Worm (Caenorhabditis elegans) whole organism, L1 larva: Measurements from ENCODE around the gene pcca-1.
A peak's percentile ranks its signal among the peaks of the same experiment; 100 is the strongest.

Source experiments
- alr-1 ChIP-seq: fragments of 200-800 bp; sonication (Bioruptor generic); optimal IDR thresholded peaks from 2 replicates; lab custom pipeline; 2018; ENCODE audit warnings: borderline replicate concordance, mild to moderate bottlenecking, missing genetic modification characterization, missing compliant biosample characterization
- ama-1 ChIP-seq: fragments of 150-350 bp; optimal IDR thresholded peaks from 2 replicates; lab custom pipeline; 2014
- blmp-1 ChIP-seq: fragments of 150-350 bp; optimal IDR thresholded peaks from 2 replicates; lab custom pipeline; 2014; ENCODE audit warnings: missing biosample characterization, missing genetic modification characterization
- ceh-8 ChIP-seq: fragments of 200-800 bp; sonication (Bioruptor generic); optimal IDR thresholded peaks from 2 replicates; lab custom pipeline; 2018; ENCODE audit warnings: mild to moderate bottlenecking, missing genetic modification characterization, moderate library complexity, missing compliant biosample characterization
- ceh-90 ChIP-seq: sonication (generic microtip); optimal IDR thresholded peaks from 2 replicates; lab custom pipeline; 2016; ENCODE audit warnings: missing genetic modification characterization, missing compliant biosample characterization
- ces-1 ChIP-seq: fragments of 150-350 bp; optimal IDR thresholded peaks from 2 replicates; lab custom pipeline; 2014; ENCODE audit warnings: missing biosample characterization, missing genetic modification reagents, missing genetic modification characterization
- dsc-1 ChIP-seq: sonication (generic microtip); optimal IDR thresholded peaks from 2 replicates; lab custom pipeline; 2016; ENCODE audit warnings: mild to moderate bottlenecking, missing genetic modification characterization, missing compliant biosample characterization
- efl-1 ChIP-seq, 4 experiments: fragments of 150-350 bp; optimal IDR thresholded peaks in 3 of 4; peaks in 1 of 4; 1 replicate in 1 of 4; 2 replicates in 3 of 4; lab custom pipeline; 2014; ENCODE audit warnings: missing biosample characterization in 2 of 4, missing genetic modification characterization in 2 of 4, missing genetic modification reagents in 2 of 4
- elt-2 ChIP-seq: sonication (generic microtip); optimal IDR thresholded peaks from 2 replicates; lab custom pipeline; 2016; ENCODE audit warnings: missing genetic modification characterization, mild to moderate bottlenecking, inconsistent platforms, missing compliant biosample characterization, missing genetic modification reagents
- elt-3 ChIP-seq, 6 experiments: fragments of 150-350 bp in 1 of 6; sonication (generic microtip); optimal IDR thresholded peaks; 2 replicates each; lab custom pipeline; 2017 to 2018; ENCODE audit warnings: missing biosample characterization in 6 of 6, missing genetic modification characterization in 6 of 6, inconsistent platforms in 1 of 6
- fkh-10 ChIP-seq: sonication (generic microtip); optimal IDR thresholded peaks from 2 replicates; lab custom pipeline; 2017; ENCODE audit warnings: missing biosample characterization, missing genetic modification reagents, missing genetic modification characterization
- fkh-4 ChIP-seq: sonication (generic microtip); optimal IDR thresholded peaks from 2 replicates; lab custom pipeline; 2016; ENCODE audit warnings: missing compliant biosample characterization, missing genetic modification characterization, borderline replicate concordance
- fkh-8 ChIP-seq: sonication (generic microtip); optimal IDR thresholded peaks from 2 replicates; lab custom pipeline; 2016; ENCODE audit warnings: mild to moderate bottlenecking, missing genetic modification characterization, missing compliant biosample characterization
- irx-1 ChIP-seq: sonication (generic microtip); optimal IDR thresholded peaks from 2 replicates; lab custom pipeline; 2016; ENCODE audit warnings: missing genetic modification characterization, missing compliant biosample characterization
- isw-1 ChIP-seq: fragments of 200-800 bp; sonication (Bioruptor generic); IDR thresholded peaks from 2 replicates; pipeline ENCODE4 v1.3.6; 2022; ENCODE audit warnings: missing genetic modification characterization, missing compliant biosample characterization
- lin-13 ChIP-seq: fragments of 150-350 bp; optimal IDR thresholded peaks from 2 replicates; lab custom pipeline; 2014; ENCODE audit warnings: missing biosample characterization, missing genetic modification reagents, missing genetic modification characterization
- lin-14 ChIP-seq: fragments of 200-800 bp; sonication (Bioruptor generic); optimal IDR thresholded peaks from 2 replicates; lab custom pipeline; 2018; ENCODE audit warnings: mild to moderate bottlenecking, missing genetic modification characterization, moderate library complexity, missing compliant biosample characterization
- lin-35 ChIP-seq, 2 experiments: fragments of 150-350 bp; optimal IDR thresholded peaks; 2 replicates each; lab custom pipeline; 2014; ENCODE audit warnings: missing biosample characterization in 2 of 2, missing genetic modification characterization in 2 of 2, missing genetic modification reagents in 2 of 2
- mab-9 ChIP-seq: fragments of 200-800 bp; sonication (Bioruptor generic); IDR thresholded peaks from 2 replicates; pipeline ENCODE4 v1.3.6; 2022; ENCODE audit warnings: missing genetic modification reagents, missing genetic modification characterization, missing compliant biosample characterization
- mdl-1 ChIP-seq, 2 experiments: fragments of 150-350 bp; optimal IDR thresholded peaks; 2 replicates each; lab custom pipeline; 2014 to 2017; ENCODE audit warnings: missing biosample characterization in 2 of 2, missing genetic modification characterization in 2 of 2, inconsistent platforms in 1 of 2
- mef-2 ChIP-seq: fragments of 150-350 bp; optimal IDR thresholded peaks from 2 replicates; lab custom pipeline; 2014; ENCODE audit warnings: missing biosample characterization, missing genetic modification characterization
- nhr-11 ChIP-seq: fragments of 150-350 bp; optimal IDR thresholded peaks from 2 replicates; lab custom pipeline; 2014; ENCODE audit warnings: missing biosample characterization, missing genetic modification characterization
- nhr-12 ChIP-seq: sonication (generic microtip); optimal IDR thresholded peaks from 2 replicates; lab custom pipeline; 2017; ENCODE audit warnings: missing biosample characterization, missing genetic modification characterization
- nhr-19 ChIP-seq: fragments of 200-800 bp; sonication (Bioruptor generic); conservative IDR thresholded peaks from 2 replicates; pipeline ENCODE4 v1.3.6; 2022; ENCODE audit warnings: missing genetic modification characterization, missing compliant biosample characterization
- nhr-20 ChIP-seq: sonication (generic microtip); optimal IDR thresholded peaks from 2 replicates; lab custom pipeline; 2016; ENCODE audit warnings: mild to moderate bottlenecking, missing genetic modification characterization, missing compliant biosample characterization
- nhr-71 ChIP-seq: sonication (generic microtip); optimal IDR thresholded peaks from 2 replicates; lab custom pipeline; 2016; ENCODE audit warnings: mild to moderate bottlenecking, missing genetic modification characterization, moderate library complexity, missing compliant biosample characterization
- nhr-84 ChIP-seq: sonication (generic microtip); optimal IDR thresholded peaks from 2 replicates; lab custom pipeline; 2017; ENCODE audit warnings: missing biosample characterization, missing genetic modification characterization
- nhr-90 ChIP-seq: sonication (generic microtip); optimal IDR thresholded peaks from 2 replicates; lab custom pipeline; 2016; ENCODE audit warnings: mild to moderate bottlenecking, missing genetic modification characterization, missing compliant biosample characterization; ENCODE audit not compliant: poor library complexity
- pag-3 ChIP-seq: sonication (generic microtip); optimal IDR thresholded peaks from 2 replicates; lab custom pipeline; 2017; ENCODE audit warnings: missing genetic modification characterization, mild to moderate bottlenecking, missing compliant biosample characterization, antibody characterized with exemption, borderline replicate concordance; ENCODE audit not compliant: insufficient read depth
- pqm-1 ChIP-seq: sonication (generic microtip); optimal IDR thresholded peaks from 3 replicates; lab custom pipeline; 2017; ENCODE audit warnings: missing biosample characterization, missing genetic modification characterization
- rnt-1 ChIP-seq: sonication (generic microtip); optimal IDR thresholded peaks from 2 replicates; lab custom pipeline; 2016; ENCODE audit warnings: mild to moderate bottlenecking, missing genetic modification characterization, moderate library complexity, missing compliant biosample characterization
- snu-23 ChIP-seq: sonication (generic microtip); optimal IDR thresholded peaks from 2 replicates; lab custom pipeline; 2016; ENCODE audit warnings: missing genetic modification characterization, missing compliant biosample characterization
- tbx-2 ChIP-seq: sonication (generic microtip); optimal IDR thresholded peaks from 2 replicates; lab custom pipeline; 2016; ENCODE audit warnings: missing genetic modification characterization, missing compliant biosample characterization
- tlp-1 ChIP-seq: fragments of 150-350 bp; optimal IDR thresholded peaks from 2 replicates; lab custom pipeline; 2014; ENCODE audit warnings: missing biosample characterization, missing genetic modification characterization
- unc-130 ChIP-seq: fragments of 150-350 bp; optimal IDR thresholded peaks from 2 replicates; lab custom pipeline; 2017; ENCODE audit warnings: missing biosample characterization, missing genetic modification characterization, inconsistent platforms
- unc-86 ChIP-seq: sonication (generic microtip); optimal IDR thresholded peaks from 2 replicates; lab custom pipeline; 2016; ENCODE audit warnings: missing genetic modification characterization, missing compliant biosample characterization
- xbp-1 ChIP-seq: sonication (generic microtip); optimal IDR thresholded peaks from 2 replicates; lab custom pipeline; 2016; ENCODE audit warnings: missing genetic modification characterization, missing compliant biosample characterization
- zag-1 ChIP-seq: fragments of 150-350 bp; optimal IDR thresholded peaks from 2 replicates; lab custom pipeline; 2014; ENCODE audit warnings: missing biosample characterization, missing genetic modification characterization
- zip-4 ChIP-seq: fragments of 200-800 bp; sonication (Bioruptor generic); optimal IDR thresholded peaks from 2 replicates; lab custom pipeline; 2018; ENCODE audit warnings: mild to moderate bottlenecking, missing genetic modification characterization, moderate library complexity, missing compliant biosample characterization

pcca-1 gene

DNA sequence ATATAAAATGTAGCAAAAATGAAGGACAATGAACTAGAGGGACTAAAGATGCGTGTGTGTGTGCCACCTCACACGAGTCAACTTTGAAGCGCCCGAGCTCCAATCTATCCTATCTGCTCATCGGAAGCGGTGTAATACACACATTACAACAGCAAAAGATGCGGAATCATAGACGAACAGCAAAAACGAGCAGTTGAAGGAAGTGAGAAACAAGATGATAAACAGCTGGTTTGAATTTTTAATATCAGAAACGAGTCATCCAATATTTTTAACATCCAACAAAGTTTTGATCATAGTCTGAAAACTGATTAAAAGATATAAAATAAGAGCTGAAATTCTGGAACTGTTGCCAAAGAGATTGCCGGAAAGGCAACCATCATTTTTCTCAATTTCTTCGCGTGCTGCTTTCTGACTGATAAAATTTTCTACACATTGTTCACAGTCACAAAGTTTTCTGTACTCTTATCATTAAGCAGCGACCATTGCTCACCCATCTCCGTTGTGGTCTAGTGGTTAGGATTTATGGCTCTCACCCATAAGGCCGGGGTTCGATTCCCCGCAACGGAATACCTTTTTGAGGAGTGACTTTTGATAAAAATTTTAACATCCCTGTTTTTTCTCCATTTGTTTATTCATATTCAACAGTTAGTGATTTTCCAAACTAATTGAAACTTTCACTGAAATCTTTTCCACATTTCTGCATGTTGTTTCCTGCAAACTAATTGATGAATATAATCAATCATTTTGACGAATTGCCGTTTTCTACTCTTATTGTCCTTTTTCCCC lies 20.0 kb upstream of the pcca-1 start, which contains the start of gene stn-2:
TSS of gene stn-2 (minus strand) at position 75 of the 786 bp plus-strand sequence.
- TF ChIP-seq fkh-4 (no peak), rnt-1 (tag; lab: Kevin White, UChicago) (peak; percentile 17), lin-35 (GFP tag; optimal IDR thresholded peaks at IDR 0.05; lab: Kevin White, UChicago) (peak in 1 of 2 experiments; percentile 36), zip-4 (GFP tag; lab: Kevin White, UChicago) (peak; percentile 1), tbx-2 (tag; lab: Kevin White, UChicago) (no peak), alr-1 (tag; lab: Kevin White, UChicago) (no peak), elt-3 (tag; optimal IDR thresholded peaks at IDR 0.05; lab: Kevin White, UChicago) (no peak), zag-1 (tag; lab: Kevin White, UChicago) (no peak), mdl-1 (tag; optimal IDR thresholded peaks at IDR 0.05; lab: Kevin White, UChicago) (peak in 1 of 2 experiments; percentile 9), irx-1 (no peak), xbp-1 (tag; lab: Kevin White, UChicago) (no peak), pag-3 (tag; lab: Kevin White, UChicago) (no peak), blmp-1 (tag; lab: Kevin White, UChicago) (peak; percentile 17), efl-1 (optimal IDR thresholded peaks at IDR 0.05; lab: Kevin White, UChicago) (no peak), efl-1 (GFP tag; optimal IDR thresholded peaks at IDR 0.05 in 1 of 2; lab: Kevin White, UChicago) (peak in 1 of 2 experiments; percentile 8), ceh-8 (GFP tag; lab: Kevin White, UChicago) (no peak), nhr-19 (GFP tag; lab: Robert Waterston, UW) (peak; percentile 25; the same call in 1 of the 2 replicates), nhr-11 (tag; lab: Kevin White, UChicago) (no peak), ama-1 (lab: Kevin White, UChicago) (no peak), lin-13 (GFP tag; lab: Kevin White, UChicago) (no peak), pqm-1 (tag; lab: Kevin White, UChicago) (no peak), isw-1 (GFP tag; lab: Robert Waterston, UW) (no peak), nhr-71 (tag; lab: Kevin White, UChicago) (peak; percentile 26), snu-23 (peak; percentile 23), dsc-1 (tag; lab: Kevin White, UChicago) (peak; percentile 53), nhr-12 (tag; lab: Kevin White, UChicago) (no peak), lin-14 (GFP tag; lab: Kevin White, UChicago) (peak; percentile 34), tlp-1 (tag; lab: Kevin White, UChicago) (no peak), ceh-90 (no peak), nhr-90 (tag; lab: Kevin White, UChicago) (peak; percentile 51), unc-130 (tag; lab: Kevin White, UChicago) (no peak), nhr-84 (tag; lab: Kevin White, UChicago) (no peak), fkh-8 (tag; lab: Kevin White, UChicago) (no peak), unc-86 (tag; lab: Kevin White, UChicago) (no peak), mef-2 (tag; lab: Kevin White, UChicago) (no peak), elt-2 (tag; lab: Kevin White, UChicago) (no peak), nhr-20 (tag; lab: Kevin White, UChicago) (peak; percentile 34)
- TF ChIP-seq, all 84 proteins: peak for 13

DNA sequence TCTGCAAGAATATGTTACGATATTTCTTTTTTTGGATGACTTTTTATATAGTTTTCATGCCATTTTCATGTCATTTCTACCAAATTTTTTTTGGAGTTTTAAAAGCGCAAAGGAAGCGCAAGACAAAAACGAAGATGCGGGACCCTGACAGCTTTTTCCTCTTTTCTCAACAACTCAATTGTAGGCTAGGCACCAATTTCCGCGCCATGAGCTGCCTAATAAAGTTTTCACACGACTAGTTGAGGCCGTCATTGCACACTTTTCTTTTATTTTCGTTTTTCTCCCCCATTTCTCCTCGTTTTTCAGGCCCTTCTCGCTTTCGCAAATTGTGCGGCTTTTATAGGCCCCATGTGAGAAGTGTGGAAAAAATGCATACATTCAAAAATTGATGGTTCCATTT lies 19.0 kb upstream of the pcca-1 start:
- TF ChIP-seq fkh-10 (GFP tag; lab: Kevin White, UChicago): peak; percentile 78
- TF ChIP-seq ces-1 (GFP tag; lab: Kevin White, UChicago): peak; percentile 37
- TF ChIP-seq ceh-8 (GFP tag; lab: Kevin White, UChicago): no peak
- no peak for TF ChIP-seq pag-3 (tag; lab: Kevin White, UChicago)
- no peak for TF ChIP-seq mab-9 (GFP tag; lab: Robert Waterston, UW)
- TF ChIP-seq lin-14 (GFP tag; lab: Kevin White, UChicago): peak; percentile 67
